Worm (Caenorhabditis elegans) whole organism, young adult: ENCODE data around the gene ceh-1.
A peak's percentile ranks its signal among the peaks of the same experiment; 100 is the strongest.

Source experiments
- B0035.1 ChIP-seq: sonication (generic microtip); optimal IDR thresholded peaks from 2 replicates; lab custom pipeline; 2016; ENCODE audit warnings: missing genetic modification characterization, mild to moderate bottlenecking, missing compliant biosample characterization, missing genotype, missing genetic modification reagents
- B0261.1 ChIP-seq: sonication (generic microtip); optimal IDR thresholded peaks from 2 replicates; lab custom pipeline; 2016; ENCODE audit warnings: mild to moderate bottlenecking, missing genetic modification characterization, moderate library complexity, missing compliant biosample characterization
- B0336.3 ChIP-seq: fragments of 200-800 bp; sonication (Bioruptor generic); IDR thresholded peaks from 2 replicates; pipeline ENCODE4 v1.3.6; 2022; ENCODE audit warnings: missing genetic modification characterization, missing compliant biosample characterization
- C06A6.2 ChIP-seq: fragments of 200-800 bp; sonication (Bioruptor generic); conservative IDR thresholded peaks from 2 replicates; pipeline ENCODE4 v1.3.6; 2022; ENCODE audit warnings: missing genetic modification characterization, missing compliant biosample characterization
- F10E7.11 ChIP-seq: sonication (generic microtip); optimal IDR thresholded peaks from 2 replicates; lab custom pipeline; 2017; ENCODE audit warnings: mild to moderate bottlenecking, missing genetic modification characterization, moderate library complexity, missing compliant biosample characterization
- F22D6.2 ChIP-seq: sonication (generic microtip); optimal IDR thresholded peaks from 2 replicates; lab custom pipeline; 2016; ENCODE audit warnings: mild to moderate bottlenecking, missing genetic modification characterization, missing compliant biosample characterization
- F57A8.1 ChIP-seq: fragments of 200-800 bp; sonication (Bioruptor generic); optimal IDR thresholded peaks from 2 replicates; lab custom pipeline; 2018; ENCODE audit warnings: mild to moderate bottlenecking, missing genetic modification characterization, moderate library complexity, missing compliant biosample characterization
- K11D2.4 ChIP-seq: fragments of 200-800 bp; sonication (Bioruptor generic); IDR thresholded peaks from 2 replicates; pipeline ENCODE4 v1.3.6; 2022; ENCODE audit warnings: missing genetic modification reagents, missing genetic modification characterization, missing compliant biosample characterization
- K12H6.12 ChIP-seq: fragments of 200-800 bp; sonication (Bioruptor generic); optimal IDR thresholded peaks from 2 replicates; lab custom pipeline; 2018; ENCODE audit warnings: mild to moderate bottlenecking, missing genetic modification characterization, missing compliant biosample characterization
- Y67H2A.10 ChIP-seq: fragments of 200-800 bp; sonication (Bioruptor generic); conservative IDR thresholded peaks from 2 replicates; pipeline ENCODE4 v1.3.6; 2022; ENCODE audit warnings: missing genetic modification reagents, missing genetic modification characterization, missing compliant biosample characterization
- akir-1 ChIP-seq: fragments of 200-800 bp; sonication (Bioruptor generic); optimal IDR thresholded peaks from 2 replicates; lab custom pipeline; 2018; ENCODE audit warnings: mild to moderate bottlenecking, missing genetic modification characterization, moderate library complexity, missing compliant biosample characterization
- atf-7 ChIP-seq: sonication (generic microtip); optimal IDR thresholded peaks from 2 replicates; lab custom pipeline; 2017; ENCODE audit warnings: mild to moderate bottlenecking, missing genetic modification characterization, missing compliant biosample characterization
- bed-1 ChIP-seq: fragments of 200-800 bp; sonication (Bioruptor generic); IDR thresholded peaks from 2 replicates; pipeline ENCODE4 v1.3.6; 2022; ENCODE audit warnings: missing genetic modification reagents, missing genetic modification characterization, missing compliant biosample characterization
- bed-2 ChIP-seq: fragments of 200-800 bp; sonication (Bioruptor generic); IDR thresholded peaks from 2 replicates; pipeline ENCODE4 v1.3.6; 2022; ENCODE audit warnings: missing genetic modification reagents, missing genetic modification characterization, missing compliant biosample characterization
- ccch-3 ChIP-seq: fragments of 200-800 bp; sonication (Bioruptor generic); optimal IDR thresholded peaks from 2 replicates; lab custom pipeline; 2018; ENCODE audit warnings: mild to moderate bottlenecking, missing genetic modification characterization, missing compliant biosample characterization
- ceh-27 ChIP-seq: fragments of 200-800 bp; sonication (Bioruptor generic); optimal IDR thresholded peaks from 2 replicates; lab custom pipeline; 2018; ENCODE audit warnings: mild to moderate bottlenecking, missing genetic modification characterization, moderate library complexity, missing compliant biosample characterization
- ceh-79 ChIP-seq: sonication (generic microtip); optimal IDR thresholded peaks from 2 replicates; lab custom pipeline; 2017; ENCODE audit warnings: mild to moderate bottlenecking, missing genetic modification characterization, missing compliant biosample characterization
- die-1 ChIP-seq: sonication (generic microtip); optimal IDR thresholded peaks from 2 replicates; lab custom pipeline; 2016; ENCODE audit warnings: missing genotype, mild to moderate bottlenecking, missing genetic modification characterization, missing compliant biosample characterization
- dpff-1 ChIP-seq: sonication (generic microtip); optimal IDR thresholded peaks from 2 replicates; lab custom pipeline; 2017; ENCODE audit warnings: mild to moderate bottlenecking, missing genetic modification characterization, missing compliant biosample characterization
- egl-18 ChIP-seq: fragments of 200-800 bp; sonication (Bioruptor generic); IDR thresholded peaks from 2 replicates; pipeline ENCODE4 v1.3.6; 2022; ENCODE audit warnings: missing genetic modification reagents, missing genetic modification characterization, missing compliant biosample characterization
- egrh-3 ChIP-seq: fragments of 200-800 bp; sonication (Bioruptor generic); IDR thresholded peaks from 2 replicates; pipeline ENCODE4 v1.3.6; 2022; ENCODE audit warnings: missing genetic modification reagents, missing genetic modification characterization, missing compliant biosample characterization
- gei-17 ChIP-seq: fragments of 200-800 bp; sonication (Bioruptor generic); optimal IDR thresholded peaks from 2 replicates; lab custom pipeline; 2018; ENCODE audit warnings: mild to moderate bottlenecking, missing genetic modification characterization, missing compliant biosample characterization
- him-1 ChIP-seq: sonication (generic microtip); optimal IDR thresholded peaks from 2 replicates; lab custom pipeline; 2016; ENCODE audit warnings: missing genotype, missing genetic modification reagents, missing genetic modification characterization, missing compliant biosample characterization
- hmg-1.2 ChIP-seq: fragments of 200-800 bp; sonication (Bioruptor generic); IDR thresholded peaks from 2 replicates; pipeline ENCODE4 v1.3.6; 2022; ENCODE audit warnings: missing genetic modification reagents, missing genetic modification characterization, missing compliant biosample characterization
- lin-26 ChIP-seq: fragments of 200-800 bp; sonication (Bioruptor generic); IDR thresholded peaks from 2 replicates; pipeline ENCODE4 v1.3.6; 2022; ENCODE audit warnings: missing genetic modification reagents, missing genetic modification characterization, missing compliant biosample characterization
- lin-40 ChIP-seq: sonication (generic microtip); optimal IDR thresholded peaks from 2 replicates; lab custom pipeline; 2016; ENCODE audit warnings: missing genetic modification characterization, mild to moderate bottlenecking, missing compliant biosample characterization, missing genotype, missing genetic modification reagents
- lin-54 ChIP-seq: fragments of 200-800 bp; sonication (Bioruptor generic); optimal IDR thresholded peaks from 2 replicates; lab custom pipeline; 2018; ENCODE audit warnings: mild to moderate bottlenecking, missing genetic modification characterization, missing compliant biosample characterization
- lir-1 ChIP-seq: fragments of 200-800 bp; sonication (Bioruptor generic); conservative IDR thresholded peaks from 2 replicates; pipeline ENCODE4 v1.3.6; 2022; ENCODE audit warnings: missing genetic modification reagents, missing genetic modification characterization, missing compliant biosample characterization
- lsl-1 ChIP-seq: fragments of 200-800 bp; sonication (Bioruptor generic); optimal IDR thresholded peaks from 2 replicates; lab custom pipeline; 2018; ENCODE audit warnings: mild to moderate bottlenecking, missing genetic modification characterization, moderate library complexity, missing compliant biosample characterization
- nhr-80 ChIP-seq: sonication (generic microtip); optimal IDR thresholded peaks from 2 replicates; lab custom pipeline; 2016; ENCODE audit warnings: missing genetic modification characterization, missing compliant biosample characterization
- nhr-90 ChIP-seq: sonication (generic microtip); optimal IDR thresholded peaks from 2 replicates; lab custom pipeline; 2016; ENCODE audit warnings: missing genotype, mild to moderate bottlenecking, missing genetic modification characterization, missing compliant biosample characterization
- pbrm-1 ChIP-seq: fragments of 200-800 bp; sonication (Bioruptor generic); IDR thresholded peaks from 2 replicates; pipeline ENCODE4 v1.3.6; 2022; ENCODE audit warnings: missing genetic modification reagents, missing genetic modification characterization, missing compliant biosample characterization
- rcor-1 ChIP-seq: fragments of 200-800 bp; sonication (Bioruptor generic); IDR thresholded peaks from 2 replicates; pipeline ENCODE4 v1.3.6; 2022; ENCODE audit warnings: missing genetic modification reagents, missing genetic modification characterization, missing compliant biosample characterization
- repo-1 ChIP-seq: sonication (generic microtip); optimal IDR thresholded peaks from 2 replicates; lab custom pipeline; 2017; ENCODE audit warnings: mild to moderate bottlenecking, missing genetic modification characterization, missing compliant biosample characterization
- rpc-1 ChIP-seq, 2 experiments: fragments of 150-350 bp in 1 of 2; sonication (generic microtip) in 1 of 2; optimal IDR thresholded peaks; 2 replicates each; lab custom pipeline; 2014 to 2018; ENCODE audit warnings: missing biosample characterization in 1 of 2, missing genetic modification characterization in 1 of 2, missing genetic modification reagents in 1 of 2, missing genotype in 1 of 2
- sea-2 ChIP-seq: fragments of 200-800 bp; sonication (Bioruptor generic); IDR thresholded peaks from 2 replicates; pipeline ENCODE4 v1.3.6; 2022; ENCODE audit warnings: missing genetic modification characterization, missing compliant biosample characterization
- snpc-1.3 ChIP-seq: sonication (generic microtip); optimal IDR thresholded peaks from 2 replicates; lab custom pipeline; 2017; ENCODE audit warnings: missing genetic modification characterization, mild to moderate bottlenecking, missing compliant biosample characterization, antibody characterized with exemption, moderate library complexity, missing genotype, missing genetic modification reagents; ENCODE audit not compliant: insufficient read depth
- snpc-4 ChIP-seq, 5 experiments: fragments of 150-350 bp in 1 of 5; sonication (generic microtip) in 4 of 5; optimal IDR thresholded peaks; 2 replicates each; lab custom pipeline; 2014 to 2018; ENCODE audit warnings: missing genetic modification characterization in 5 of 5, missing biosample characterization in 3 of 5, antibody characterized with exemption in 2 of 5, mild to moderate bottlenecking in 2 of 5, missing compliant biosample characterization in 2 of 5, missing genotype in 2 of 5, moderate library complexity in 2 of 5, missing genetic modification reagents in 1 of 5
- somi-1 ChIP-seq: fragments of 200-800 bp; sonication (Bioruptor generic); optimal IDR thresholded peaks from 2 replicates; lab custom pipeline; 2018; ENCODE audit warnings: mild to moderate bottlenecking, missing genetic modification characterization, missing compliant biosample characterization
- tbp1 ChIP-seq: fragments of 200-800 bp; sonication (Bioruptor generic); optimal IDR thresholded peaks from 2 replicates; lab custom pipeline; 2018; ENCODE audit warnings: mild to moderate bottlenecking, missing genetic modification characterization, missing compliant biosample characterization
- tlf-1 ChIP-seq: fragments of 200-800 bp; sonication (Bioruptor generic); optimal IDR thresholded peaks from 2 replicates; lab custom pipeline; 2018; ENCODE audit warnings: mild to moderate bottlenecking, missing genetic modification characterization, missing compliant biosample characterization
- unc-62 ChIP-seq: fragments of 150-350 bp; optimal IDR thresholded peaks from 2 replicates; lab custom pipeline; 2014; ENCODE audit warnings: missing biosample characterization, missing genetic modification reagents, missing genetic modification characterization
- ztf-18 ChIP-seq: sonication (generic microtip); optimal IDR thresholded peaks from 2 replicates; lab custom pipeline; 2016; ENCODE audit warnings: missing genotype, mild to moderate bottlenecking, missing genetic modification characterization, missing compliant biosample characterization
- ztf-22 ChIP-seq: fragments of 200-800 bp; sonication (Bioruptor generic); optimal IDR thresholded peaks from 2 replicates; lab custom pipeline; 2018; ENCODE audit warnings: mild to moderate bottlenecking, missing genetic modification characterization, moderate library complexity, missing compliant biosample characterization
- ztf-3 ChIP-seq: fragments of 200-800 bp; sonication (Bioruptor generic); optimal IDR thresholded peaks from 2 replicates; lab custom pipeline; 2018; ENCODE audit warnings: mild to moderate bottlenecking, missing genetic modification characterization, missing compliant biosample characterization
- ztf-6 ChIP-seq: fragments of 200-800 bp; sonication (Bioruptor generic); IDR thresholded peaks from 2 replicates; pipeline ENCODE4 v1.3.6; 2022; ENCODE audit warnings: missing genetic modification reagents, missing genetic modification characterization, missing compliant biosample characterization

Gene ceh-1

ce11 chrX:4607300-4607699, 46.7 kb downstream of the ceh-1 start:
- no peak for TF ChIP-seq ccch-3
- TF ChIP-seq Y67H2A.10 (GFP tag; lab: Robert Waterston, UW), result no peak
- peak; percentile 83 for TF ChIP-seq tbp1 (GFP tag; lab: Kevin White, UChicago)
- peak; percentile 57 for TF ChIP-seq rpc-1 (optimal IDR thresholded peaks at IDR 0.05; lab: Kevin White, UChicago)
- TF ChIP-seq rpc-1 (tag; optimal IDR thresholded peaks at IDR 0.05; lab: Kevin White, UChicago), result peak; percentile 87
- TF ChIP-seq unc-62 (GFP tag; lab: Kevin White, UChicago), result no peak
- peak; percentile 58 for TF ChIP-seq him-1
- TF ChIP-seq ztf-18 (tag; lab: Kevin White, UChicago), result peak; percentile 16
- TF ChIP-seq bed-1 (GFP tag; lab: Robert Waterston, UW), result no peak
- TF ChIP-seq snpc-1.3 (tag; lab: Kevin White, UChicago), result peak; percentile 63
- TF ChIP-seq die-1 (tag; lab: Kevin White, UChicago), result peak; percentile 54
- TF ChIP-seq snpc-4 (GFP tag; optimal IDR thresholded peaks at IDR 0.05; lab: Kevin White, UChicago), result no peak
- peak in 1 of 4 experiments; percentile 48 for TF ChIP-seq snpc-4 (tag; optimal IDR thresholded peaks at IDR 0.05; lab: Kevin White, UChicago)
- peak; percentile 72; the same call in 1 of the 2 replicates for TF ChIP-seq lin-26
- TF ChIP-seq sea-2 (GFP tag; lab: Robert Waterston, UW), result no peak
- TF ChIP-seq hmg-1.2 (GFP tag; lab: Robert Waterston, UW), result peak; percentile 22; the same call in 1 of the 2 replicates
- TF ChIP-seq B0261.1, result peak; percentile 65
- TF ChIP-seq egrh-3 (GFP tag; lab: Robert Waterston, UW), result no peak

- TF ChIP-seq lin-40 (tag; lab: Kevin White, UChicago) (peak; percentile 69), lin-54 (GFP tag; lab: Kevin White, UChicago) (peak; percentile 79), K11D2.4 (peak; percentile 92), somi-1 (GFP tag; lab: Kevin White, UChicago) (peak; percentile 93), lir-1 (GFP tag; lab: Robert Waterston, UW) (peak; percentile 99), atf-7 (tag; lab: Kevin White, UChicago) (peak; percentile 94), B0035.1 (tag; lab: Kevin White, UChicago) (peak; percentile 22), lsl-1 (GFP tag; lab: Kevin White, UChicago) (peak; percentile 22), rcor-1 (peak; percentile 85), ceh-79 (tag; lab: Kevin White, UChicago) (peak; percentile 72), ceh-27 (GFP tag; lab: Kevin White, UChicago) (peak; percentile 89), ztf-6 (GFP tag; lab: Robert Waterston, UW) (peak; percentile 61; the same call in 1 of the 2 replicates), B0336.3 (peak; percentile 98), nhr-80 (peak; percentile 85), F22D6.2 (tag; lab: Kevin White, UChicago) (peak; percentile 64), repo-1 (tag; lab: Kevin White, UChicago) (peak; percentile 90), ztf-22 (GFP tag; lab: Kevin White, UChicago) (peak; percentile 90), gei-17 (GFP tag; lab: Kevin White, UChicago) (peak; percentile 81), bed-2 (0 out of 2 replicates have a peak, but pooled peaks have one; percentile 44), ztf-3 (GFP tag; lab: Kevin White, UChicago) (peak; percentile 100), K12H6.12 (tag; lab: Kevin White, UChicago) (peak; percentile 78), nhr-90 (peak; percentile 31), ztf-18 (tag; lab: Kevin White, UChicago) (peak; percentile 70), tlf-1 (GFP tag; lab: Kevin White, UChicago) (peak; percentile 84), akir-1 (GFP tag; lab: Kevin White, UChicago) (peak; percentile 92), F10E7.11 (tag; lab: Kevin White, UChicago) (peak; percentile 80), C06A6.2 (peak; percentile 90), F57A8.1 (GFP tag; lab: Kevin White, UChicago) (peak; percentile 64), pbrm-1 (peak; percentile 64), egl-18 (GFP tag; lab: Robert Waterston, UW) (peak; percentile 75; the same call in 1 of the 2 replicates), hmg-1.2 (GFP tag; lab: Robert Waterston, UW) (peak; percentile 88), dpff-1 (tag; lab: Kevin White, UChicago) (peak; percentile 65)
Measured at ce11 chrX:4606389-4606880, 47.5 kb downstream of the ceh-1 start.
